Worm (Caenorhabditis elegans) whole organism, L4 larva: ENCODE data around the gene Y45F3A.4.

ENCODE experiments used
- D1046.2 ChIP-seq: fragments of 200-800 bp; sonication (Bioruptor generic); IDR thresholded peaks from 2 replicates; pipeline ENCODE4 v1.3.6; 2022; ENCODE audit warnings: missing genetic modification characterization, missing compliant biosample characterization
- F10B5.3 ChIP-seq: sonication (generic microtip); optimal IDR thresholded peaks from 2 replicates; lab custom pipeline; 2016; ENCODE audit warnings: mild to moderate bottlenecking, missing genetic modification characterization, missing compliant biosample characterization
- F26F4.8 ChIP-seq: fragments of 200-800 bp; sonication (Bioruptor generic); conservative IDR thresholded peaks from 2 replicates; pipeline ENCODE4 v1.3.6; 2022; ENCODE audit warnings: missing genetic modification characterization, missing compliant biosample characterization
- F37D6.2 ChIP-seq: sonication (generic microtip); optimal IDR thresholded peaks from 2 replicates; lab custom pipeline; 2016; ENCODE audit warnings: mild to moderate bottlenecking, missing genetic modification characterization, missing compliant biosample characterization
- R02D3.7 ChIP-seq: fragments of 150-350 bp; sonication (generic microtip); optimal IDR thresholded peaks from 3 replicates; lab custom pipeline; 2014; ENCODE audit warnings: missing biosample characterization, missing genetic modification characterization
- T26A8.4 ChIP-seq: fragments of 200-800 bp; sonication (Bioruptor generic); IDR thresholded peaks from 2 replicates; pipeline ENCODE4 v1.3.6; 2022; ENCODE audit warnings: missing genetic modification characterization, missing compliant biosample characterization
- Y48G9A.11 ChIP-seq: fragments of 200-800 bp; sonication (Bioruptor generic); IDR thresholded peaks from 2 replicates; pipeline ENCODE4 v1.3.6; 2022; ENCODE audit warnings: missing genetic modification reagents, missing genetic modification characterization, missing compliant biosample characterization
- Y5F2A.4 ChIP-seq: fragments of 200-800 bp; sonication (Bioruptor generic); optimal IDR thresholded peaks from 2 replicates; lab custom pipeline; 2018; ENCODE audit warnings: mild to moderate bottlenecking, missing genetic modification characterization, missing compliant biosample characterization
- aha-1 ChIP-seq: fragments of 150-350 bp; peaks from one replicate; lab custom pipeline; 2014; ENCODE audit warnings: missing biosample characterization, missing genetic modification characterization
- aly-2 ChIP-seq: sonication (generic microtip); optimal IDR thresholded peaks from 2 replicates; lab custom pipeline; 2018; ENCODE audit warnings: missing biosample characterization, missing genetic modification characterization
- attf-4 ChIP-seq: sonication (generic microtip); optimal IDR thresholded peaks from 3 replicates; lab custom pipeline; 2017; ENCODE audit warnings: missing biosample characterization, missing genetic modification characterization
- ceh-20 ChIP-seq: fragments of 200-800 bp; sonication (Bioruptor generic); IDR thresholded peaks from 2 replicates; pipeline ENCODE4 v1.3.6; 2022; ENCODE audit warnings: missing genetic modification reagents, missing genetic modification characterization, missing compliant biosample characterization
- ceh-28 ChIP-seq: fragments of 150-350 bp; optimal IDR thresholded peaks from 2 replicates; lab custom pipeline; 2014; ENCODE audit warnings: missing biosample characterization, missing genetic modification reagents, missing genetic modification characterization
- ceh-44 ChIP-seq: fragments of 200-800 bp; sonication (Bioruptor generic); IDR thresholded peaks from 2 replicates; pipeline ENCODE4 v1.3.6; 2022; ENCODE audit warnings: missing genetic modification reagents, missing genetic modification characterization, missing compliant biosample characterization
- ceh-62 ChIP-seq: sonication (generic microtip); optimal IDR thresholded peaks from 2 replicates; lab custom pipeline; 2017; ENCODE audit warnings: missing biosample characterization, missing genetic modification characterization
- ceh-82 ChIP-seq: sonication (generic microtip); optimal IDR thresholded peaks from 2 replicates; lab custom pipeline; 2017; ENCODE audit warnings: missing biosample characterization, missing genetic modification characterization
- ces-1 ChIP-seq: fragments of 150-350 bp; sonication (generic microtip); optimal IDR thresholded peaks from 4 replicates; lab custom pipeline; 2014; ENCODE audit warnings: missing biosample characterization, missing genetic modification reagents, missing genetic modification characterization
- cey-2 ChIP-seq: sonication (generic microtip); optimal IDR thresholded peaks from 3 replicates; lab custom pipeline; 2017; ENCODE audit warnings: missing genetic modification characterization, mild to moderate bottlenecking, missing compliant biosample characterization, antibody characterized with exemption, borderline replicate concordance; ENCODE audit not compliant: insufficient read depth
- ctbp-1 ChIP-seq: fragments of 200-800 bp; sonication (Bioruptor generic); IDR thresholded peaks from 2 replicates; pipeline ENCODE4 v1.3.6; 2022; ENCODE audit warnings: missing genetic modification reagents, missing genetic modification characterization, missing compliant biosample characterization
- daf-12 ChIP-seq: fragments of 150-350 bp; optimal IDR thresholded peaks from 2 replicates; lab custom pipeline; 2014; ENCODE audit warnings: missing biosample characterization, missing genetic modification reagents, missing genetic modification characterization
- daf-19 ChIP-seq: fragments of 200-800 bp; sonication (Bioruptor generic); conservative IDR thresholded peaks from 2 replicates; pipeline ENCODE4 v1.3.6; 2022; ENCODE audit warnings: missing genetic modification characterization, missing compliant biosample characterization
- daf-8 ChIP-seq: fragments of 200-800 bp; sonication (Bioruptor generic); IDR thresholded peaks from 2 replicates; pipeline ENCODE4 v1.3.6; 2022; ENCODE audit warnings: missing genetic modification characterization, missing compliant biosample characterization
- dmd-8 ChIP-seq: fragments of 200-800 bp; sonication (Bioruptor generic); IDR thresholded peaks from 2 replicates; pipeline ENCODE4 v1.3.6; 2022; ENCODE audit warnings: missing genetic modification characterization, missing compliant biosample characterization
- dpl-1 ChIP-seq: fragments of 150-350 bp; optimal IDR thresholded peaks from 2 replicates; lab custom pipeline; 2014; ENCODE audit warnings: missing biosample characterization, missing genetic modification reagents, missing genetic modification characterization
- duxl-1 ChIP-seq: sonication (generic microtip); optimal IDR thresholded peaks from 2 replicates; lab custom pipeline; 2016; ENCODE audit warnings: mild to moderate bottlenecking, missing genetic modification characterization, moderate library complexity, missing compliant biosample characterization; ENCODE audit not compliant: poor library complexity
- dve-1 ChIP-seq: sonication (generic microtip); optimal IDR thresholded peaks from 2 replicates; lab custom pipeline; 2017; ENCODE audit warnings: antibody characterized with exemption, mild to moderate bottlenecking, missing genetic modification characterization, missing compliant biosample characterization; ENCODE audit not compliant: insufficient read depth
- fos-1 ChIP-seq: fragments of 150-350 bp; optimal IDR thresholded peaks from 2 replicates; lab custom pipeline; 2014; ENCODE audit warnings: missing biosample characterization, missing genetic modification characterization
- hif-1 ChIP-seq, 2 experiments: sonication (generic microtip); optimal IDR thresholded peaks; 2 replicates each; lab custom pipeline; 2016 to 2017; ENCODE audit warnings: missing compliant biosample characterization in 2 of 2, missing genetic modification characterization in 2 of 2, missing genetic modification reagents in 2 of 2, missing genotype in 2 of 2, mild to moderate bottlenecking in 1 of 2
- hlh-11 ChIP-seq: fragments of 200-800 bp; sonication (Bioruptor generic); optimal IDR thresholded peaks from 2 replicates; lab custom pipeline; 2018; ENCODE audit warnings: mild to moderate bottlenecking, missing genetic modification characterization, missing compliant biosample characterization
- hlh-30 ChIP-seq: sonication (generic microtip); optimal IDR thresholded peaks from 2 replicates; lab custom pipeline; 2017; ENCODE audit warnings: antibody characterized with exemption, mild to moderate bottlenecking, missing genetic modification characterization, missing compliant biosample characterization; ENCODE audit not compliant: insufficient read depth
- jun-1 ChIP-seq: fragments of 150-350 bp; optimal IDR thresholded peaks from 2 replicates; lab custom pipeline; 2014; ENCODE audit warnings: missing biosample characterization, missing genetic modification reagents, missing genetic modification characterization
- lim-7 ChIP-seq: fragments of 200-800 bp; sonication (Bioruptor generic); IDR thresholded peaks from 2 replicates; pipeline ENCODE4 v1.3.6; 2022; ENCODE audit warnings: missing genetic modification characterization, missing compliant biosample characterization
- lin-13 ChIP-seq: fragments of 150-350 bp; optimal IDR thresholded peaks from 2 replicates; lab custom pipeline; 2014; ENCODE audit warnings: missing biosample characterization, missing genetic modification reagents, missing genetic modification characterization
- madf-5 ChIP-seq, 2 experiments: fragments of 200-800 bp; sonication (Bioruptor generic); IDR thresholded peaks; 2 replicates each; pipeline ENCODE4 v1.3.6; 2022; ENCODE audit warnings: missing compliant biosample characterization in 2 of 2, missing genetic modification characterization in 2 of 2
- mdl-1 ChIP-seq, 2 experiments: fragments of 150-350 bp in 1 of 2; sonication (generic microtip) in 1 of 2; optimal IDR thresholded peaks; 2 replicates each; lab custom pipeline; 2014 to 2017; ENCODE audit warnings: missing biosample characterization in 2 of 2, missing genetic modification characterization in 2 of 2
- mes-2 ChIP-seq: sonication (generic microtip); optimal IDR thresholded peaks from 2 replicates; lab custom pipeline; 2016; ENCODE audit warnings: missing genotype, mild to moderate bottlenecking, missing genetic modification characterization, missing compliant biosample characterization; ENCODE audit not compliant: poor library complexity, severe bottlenecking
- nhr-102 ChIP-seq: sonication (generic microtip); optimal IDR thresholded peaks from 2 replicates; lab custom pipeline; 2016; ENCODE audit warnings: mild to moderate bottlenecking, missing genetic modification characterization, moderate library complexity, missing compliant biosample characterization
- nhr-11 ChIP-seq: fragments of 150-350 bp; optimal IDR thresholded peaks from 2 replicates; lab custom pipeline; 2014; ENCODE audit warnings: missing biosample characterization, missing genetic modification characterization
- nhr-111 ChIP-seq: fragments of 200-800 bp; sonication (Bioruptor generic); optimal IDR thresholded peaks from 2 replicates; lab custom pipeline; 2018; ENCODE audit warnings: mild to moderate bottlenecking, missing genetic modification characterization, missing compliant biosample characterization
- nhr-237 ChIP-seq: sonication (generic microtip); optimal IDR thresholded peaks from 2 replicates; lab custom pipeline; 2017; ENCODE audit warnings: missing biosample characterization, missing genetic modification characterization
- nhr-48 ChIP-seq: sonication (generic microtip); optimal IDR thresholded peaks from 2 replicates; lab custom pipeline; 2016; ENCODE audit warnings: mild to moderate bottlenecking, missing genetic modification characterization, missing compliant biosample characterization
- nhr-77 ChIP-seq: fragments of 150-350 bp; optimal IDR thresholded peaks from 2 replicates; lab custom pipeline; 2014; ENCODE audit warnings: missing biosample characterization, missing genetic modification characterization
- rbr-2 ChIP-seq: sonication (generic microtip); optimal IDR thresholded peaks from 2 replicates; lab custom pipeline; 2016; ENCODE audit warnings: missing genotype, missing genetic modification characterization, missing compliant biosample characterization
- set-16 ChIP-seq: fragments of 200-800 bp; sonication (Bioruptor generic); IDR thresholded peaks from 2 replicates; pipeline ENCODE4 v1.3.6; 2022; ENCODE audit warnings: missing genetic modification reagents, missing genetic modification characterization, missing compliant biosample characterization
- unc-130 ChIP-seq: sonication (generic microtip); optimal IDR thresholded peaks from 2 replicates; lab custom pipeline; 2016; ENCODE audit warnings: missing genetic modification reagents, missing genetic modification characterization, missing compliant biosample characterization
- zag-1 ChIP-seq: fragments of 150-350 bp; optimal IDR thresholded peaks from 2 replicates; lab custom pipeline; 2014; ENCODE audit warnings: missing biosample characterization, missing genetic modification characterization
- zfp-2 ChIP-seq: sonication (generic microtip); optimal IDR thresholded peaks from 2 replicates; lab custom pipeline; 2016; ENCODE audit warnings: mild to moderate bottlenecking, missing genetic modification characterization, missing compliant biosample characterization
- zfp-3 ChIP-seq: fragments of 200-800 bp; sonication (Bioruptor generic); conservative IDR thresholded peaks from 2 replicates; pipeline ENCODE4 v1.3.6; 2022; ENCODE audit warnings: missing genetic modification reagents, missing genetic modification characterization, missing compliant biosample characterization
- zip-11 ChIP-seq: fragments of 200-800 bp; sonication (Bioruptor generic); IDR thresholded peaks from 2 replicates; pipeline ENCODE4 v1.3.6; 2022; ENCODE audit warnings: missing genetic modification characterization, missing compliant biosample characterization

Gene Y45F3A.4

ce11 chrIII:10624564-10624963 lies 49.3 kb upstream of the Y45F3A.4 start (continued):
- TF ChIP-seq daf-19 = no peak; the same call in 1 of the 2 replicates
- TF ChIP-seq ceh-28 (tag; lab: Kevin White, UChicago) = no peak
- peak; percentile 48 for TF ChIP-seq rbr-2 (tag; lab: Kevin White, UChicago)
- TF ChIP-seq set-16 (GFP tag; lab: Robert Waterston, UW) = 0 out of 2 replicates have a peak, but pooled peaks have one; percentile 21
- peak; percentile 80 for TF ChIP-seq F26F4.8
- TF ChIP-seq dmd-8 = peak; percentile 94
- TF ChIP-seq T26A8.4 (GFP tag; lab: Robert Waterston, UW) = peak; percentile 72
- TF ChIP-seq duxl-1 (tag; lab: Kevin White, UChicago) = peak; percentile 57
- TF ChIP-seq, all 104 proteins: peak for 58

- TF ChIP-seq nhr-237 (tag; lab: Kevin White, UChicago) (no peak), ceh-62 (tag; lab: Kevin White, UChicago) (no peak), hlh-11 (peak; percentile 86), F37D6.2 (tag; lab: Kevin White, UChicago) (peak; percentile 12), set-16 (GFP tag; lab: Robert Waterston, UW) (no peak), lin-13 (GFP tag; lab: Kevin White, UChicago) (no peak), ceh-20 (GFP tag; lab: Robert Waterston, UW) (peak; percentile 74), fos-1 (tag; lab: Kevin White, UChicago) (no peak), aly-2 (no peak), zag-1 (tag; lab: Kevin White, UChicago) (no peak), ceh-82 (tag; lab: Kevin White, UChicago) (no peak), nhr-77 (tag; lab: Kevin White, UChicago) (peak; percentile 23), daf-12 (tag; lab: Kevin White, UChicago) (no peak), nhr-11 (tag; lab: Kevin White, UChicago) (no peak), nhr-102 (tag; lab: Kevin White, UChicago) (peak; percentile 83), unc-130 (GFP tag; lab: Kevin White, UChicago) (peak; percentile 93), Y48G9A.11 (GFP tag; lab: Robert Waterston, UW) (no peak), duxl-1 (tag; lab: Kevin White, UChicago) (peak; percentile 86), Y5F2A.4 (no peak), madf-5 (GFP tag; IDR thresholded peaks at IDR 0.05; lab: Robert Waterston, UW) (0 out of 4 replicates have a peak, but pooled peaks of 1 of the 2 experiments have one; percentile 17), nhr-48 (peak; percentile 58), ctbp-1 (GFP tag; lab: Robert Waterston, UW) (no peak), zfp-2 (no peak), ceh-44 (GFP tag; lab: Robert Waterston, UW) (peak; percentile 25; the same call in 1 of the 2 replicates), mes-2 (tag; lab: Kevin White, UChicago) (peak; percentile 99), hlh-30 (tag; lab: Kevin White, UChicago) (peak; percentile 92), jun-1 (tag; lab: Kevin White, UChicago) (no peak), attf-4 (tag; lab: Kevin White, UChicago) (no peak), F26F4.8 (no peak), D1046.2 (GFP tag; lab: Robert Waterston, UW) (peak; percentile 19; the same call in 1 of the 2 replicates), aha-1 (tag; lab: Kevin White, UChicago) (peak; percentile 86), hif-1 (tag; optimal IDR thresholded peaks at IDR 0.05; lab: Kevin White, UChicago) (peak in 1 of 2 experiments; percentile 94), daf-8 (GFP tag; lab: Robert Waterston, UW) (no peak), cey-2 (no peak), nhr-111 (GFP tag; lab: Kevin White, UChicago) (peak; percentile 2), zfp-3 (GFP tag; lab: Robert Waterston, UW) (0 out of 2 replicates have a peak, but pooled peaks have one; percentile 43), lim-7 (GFP tag; lab: Robert Waterston, UW) (no peak), R02D3.7 (tag; lab: Kevin White, UChicago) (no peak), zip-11 (no peak), T26A8.4 (GFP tag; lab: Robert Waterston, UW) (peak; percentile 71), dve-1 (peak; percentile 78), ces-1 (GFP tag; lab: Kevin White, UChicago) (no peak), mdl-1 (tag; optimal IDR thresholded peaks at IDR 0.05; lab: Kevin White, UChicago) (peak; percentile 51 to 85), dpl-1 (peak; percentile 77), F10B5.3 (tag; lab: Kevin White, UChicago) (no peak)
Observed at ce11 chrIII:10621208-10621607, 46.0 kb upstream of the Y45F3A.4 start, which contains the start of the genes lron-10 and hpr-9. lron-10 (minus strand) TSS chrIII:10621369. hpr-9 (plus strand) TSS chrIII:10621551.
